Worm (Caenorhabditis elegans): ENCODE results near the gene sri-74.
"Not testable (repeated sequence)": the region's sequence is repeated elsewhere in the genome, so short reads cannot be mapped to it uniquely, and the experiment has no call there.

DNA sequence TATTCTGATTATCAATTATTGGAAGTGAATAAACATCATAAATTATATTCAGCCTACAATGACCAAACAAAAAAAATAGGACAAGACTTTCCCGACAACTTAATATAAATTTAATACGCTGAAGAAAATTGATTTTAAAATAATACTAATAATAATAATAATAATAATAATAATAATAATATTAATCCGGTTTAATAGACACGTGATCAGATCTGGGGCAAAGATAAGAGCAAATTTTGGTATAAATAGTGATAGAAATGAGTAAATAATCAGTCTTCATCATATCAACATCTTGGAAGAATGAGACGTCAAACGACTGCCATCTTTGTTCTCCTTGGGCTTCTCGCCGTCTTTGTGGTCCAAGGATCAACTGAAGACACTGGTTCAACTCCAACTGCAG is 36.2 kb upstream of the sri-74 start, which contains the start of gene msrp-6:
- TF ChIP-seq ama-1 (optimal IDR thresholded peaks at IDR 0.05); daf-12 (tag; optimal IDR thresholded peaks at IDR 0.05); mdl-1 (tag; optimal IDR thresholded peaks at IDR 0.05); nhr-77 (tag; optimal IDR thresholded peaks at IDR 0.05); zag-1 (tag; optimal IDR thresholded peaks at IDR 0.05); elt-2 (tag; optimal IDR thresholded peaks at IDR 0.05); ZK546.5 (tag; optimal IDR thresholded peaks at IDR 0.05); elt-3 (tag; optimal IDR thresholded peaks at IDR 0.05); nhr-12 (tag; optimal IDR thresholded peaks at IDR 0.05); lin-15B (tag; optimal IDR thresholded peaks at IDR 0.05); pha-4 (tag; optimal IDR thresholded peaks at IDR 0.05); snpc-4 (tag; optimal IDR thresholded peaks at IDR 0.05); jun-1 (tag; optimal IDR thresholded peaks at IDR 0.05); tbx-2 (tag; optimal IDR thresholded peaks at IDR 0.05): not testable (repeated sequence)

Data from whole organism, L3 larva.